Fruit fly (Drosophila melanogaster): ENCODE results near the gene Cp190.

- TF ChIP-seq fkh (GFP tag; optimal IDR thresholded peaks at IDR 0.05) (peak; percentile 31), CG8319 (GFP tag; optimal IDR thresholded peaks at IDR 0.05) (no peak), Sox15 (GFP tag; optimal IDR thresholded peaks at IDR 0.05) (no peak), fd59A (GFP tag; optimal IDR thresholded peaks at IDR 0.05) (no peak), CG10669 (GFP tag; optimal IDR thresholded peaks at IDR 0.05) (no peak), Blimp-1 (GFP tag; optimal IDR thresholded peaks at IDR 0.05) (no peak), CG9139 (GFP tag; optimal IDR thresholded peaks at IDR 0.05) (no peak), CG8119 (GFP tag; IDR thresholded peaks at IDR 0.05) (no peak), Hr38 (GFP tag; optimal IDR thresholded peaks at IDR 0.05) (no peak), Eip78C (GFP tag) (peak; percentile 56), CG6808 (GFP tag; optimal IDR thresholded peaks at IDR 0.05) (no peak), topi (GFP tag; optimal IDR thresholded peaks at IDR 0.05) (no peak), vri (GFP tag; optimal IDR thresholded peaks at IDR 0.05) (peak; percentile 57)
Observed at dm6 chr3R:15277926-15278869, 3.2 kb upstream of the Cp190 start, which contains the start of the genes MRG15 and Tm1.

All from whole organism, prepupa.